Fruit fly (Drosophila melanogaster) whole organism, embryonic: Measurements from ENCODE around the gene CG5326.
A peak's percentile ranks its signal among the peaks of the same experiment; 100 is the strongest.

ENCODE experiments used
- Atf3 ChIP-seq: fragments of 200-800 bp; sonication (Bioruptor generic); optimal IDR thresholded peaks from 3 replicates; lab custom pipeline; 2016; ENCODE audit warnings: missing biosample characterization, missing genetic modification characterization
- CG10979 ChIP-seq: fragments of 200-800 bp; sonication (Bioruptor generic); optimal IDR thresholded peaks from 2 replicates; lab custom pipeline; 2018; ENCODE audit warnings: missing biosample characterization, mild to moderate bottlenecking, missing genetic modification characterization, moderate library complexity
- CG11085 ChIP-seq: fragments of 200-800 bp; sonication (Bioruptor generic); IDR thresholded peaks from 2 replicates; pipeline ENCODE4 v1.3.6; 2022; ENCODE audit warnings: missing biosample characterization, missing genetic modification characterization
- CG11695 ChIP-seq: fragments of 200-800 bp; sonication (Bioruptor generic); IDR thresholded peaks from 3 replicates; pipeline ENCODE4 v1.3.6; 2022; ENCODE audit warnings: missing biosample characterization, missing genetic modification characterization
- CG12155 ChIP-seq: fragments of 200-800 bp; sonication (Bioruptor generic); optimal IDR thresholded peaks from 3 replicates; lab custom pipeline; 2016; ENCODE audit warnings: missing biosample characterization, missing genetic modification characterization
- CG13296 ChIP-seq: fragments of 200-800 bp; sonication (Bioruptor generic); optimal IDR thresholded peaks from 3 replicates; lab custom pipeline; 2018; ENCODE audit warnings: missing biosample characterization, mild to moderate bottlenecking, missing genetic modification characterization
- CG16815 ChIP-seq: fragments of 200-800 bp; sonication (Bioruptor generic); optimal IDR thresholded peaks from 3 replicates; lab custom pipeline; 2017; ENCODE audit warnings: missing biosample characterization, mild to moderate bottlenecking, missing genetic modification characterization
- CG17328 ChIP-seq: fragments of 200-800 bp; sonication (Bioruptor generic); IDR thresholded peaks from 2 replicates; pipeline ENCODE4 v1.3.6; 2022; ENCODE audit warnings: missing biosample characterization, missing genetic modification characterization
- CG17802 ChIP-seq: fragments of 200-800 bp; sonication (Bioruptor generic); optimal IDR thresholded peaks from 2 replicates; lab custom pipeline; 2018; ENCODE audit warnings: missing biosample characterization, mild to moderate bottlenecking, missing genetic modification characterization, moderate library complexity
- CG2202 ChIP-seq: fragments of 200-800 bp; sonication (Bioruptor generic); optimal IDR thresholded peaks from 2 replicates; lab custom pipeline; 2018; ENCODE audit warnings: missing biosample characterization, mild to moderate bottlenecking, missing genetic modification characterization
- CG31441 ChIP-seq: fragments of 200-800 bp; sonication (Bioruptor generic); IDR thresholded peaks from 2 replicates; pipeline ENCODE4 v1.3.6; 2022; ENCODE audit warnings: missing biosample characterization, missing genetic modification characterization
- CG33557 ChIP-seq: fragments of 200-800 bp; sonication (Bioruptor generic); optimal IDR thresholded peaks from 2 replicates; lab custom pipeline; 2019; ENCODE audit warnings: missing biosample characterization, mild to moderate bottlenecking, missing genetic modification characterization, moderate library complexity
- CG6791 ChIP-seq: fragments of 200-800 bp; sonication (Bioruptor generic); IDR thresholded peaks from 3 replicates; pipeline ENCODE4 v1.3.6; 2022; ENCODE audit warnings: missing biosample characterization, missing genetic modification characterization; ENCODE audit not compliant: partially characterized antibody
- CG9215 ChIP-seq: fragments of 200-800 bp; sonication (Bioruptor generic); IDR thresholded peaks from 2 replicates; pipeline ENCODE4 v1.3.6; 2022; ENCODE audit warnings: missing biosample characterization, missing genetic modification characterization
- CG9797 ChIP-seq: fragments of 200-800 bp; sonication (Bioruptor generic); optimal IDR thresholded peaks from 3 replicates; lab custom pipeline; 2018; ENCODE audit warnings: missing biosample characterization, mild to moderate bottlenecking, missing genetic modification characterization
- Dbx ChIP-seq: fragments of 200-800 bp; sonication (Bioruptor generic); IDR thresholded peaks from 3 replicates; pipeline ENCODE4 v1.3.6; 2022; ENCODE audit warnings: missing biosample characterization, missing genetic modification characterization
- Dek ChIP-seq: fragments of 200-800 bp; sonication (Bioruptor generic); optimal IDR thresholded peaks from 3 replicates; lab custom pipeline; 2019; ENCODE audit warnings: missing biosample characterization, mild to moderate bottlenecking, missing genetic modification characterization, moderate library complexity
- Dll ChIP-seq: fragments of 200-800 bp; sonication (Bioruptor generic); IDR thresholded peaks from 4 replicates; pipeline ENCODE4 v1.3.6; 2022; ENCODE audit warnings: missing biosample characterization, missing genetic modification characterization; ENCODE audit not compliant: partially characterized antibody
- E2f1 ChIP-seq: fragments of 200-800 bp; sonication (Bioruptor generic); IDR thresholded peaks from 2 replicates; pipeline ENCODE4 v1.3.6; 2022; ENCODE audit warnings: missing biosample characterization, missing genetic modification characterization
- E2f2 ChIP-seq: fragments of 200-800 bp; sonication (Bioruptor generic); IDR thresholded peaks from 2 replicates; pipeline ENCODE4 v1.3.6; 2022; ENCODE audit warnings: missing biosample characterization, missing genetic modification characterization
- Eip74EF ChIP-seq, 2 experiments: fragments of 200-800 bp in 1 of 2; fragments of >200 bp in 1 of 2; sonication (Bioruptor generic) in 1 of 2; optimal IDR thresholded peaks; 2 replicates each; lab custom pipeline; 2017 to 2019; ENCODE audit warnings: missing biosample characterization in 2 of 2, missing genetic modification characterization in 2 of 2, mild to moderate bottlenecking in 1 of 2, moderate library complexity in 1 of 2
- H2.0 ChIP-seq: fragments of 200-800 bp; sonication (Bioruptor generic); IDR thresholded peaks from 2 replicates; pipeline ENCODE4 v1.3.6; 2022; ENCODE audit warnings: missing biosample characterization, missing genetic modification characterization
- HLH4C ChIP-seq: fragments of 200-800 bp; sonication (Bioruptor generic); IDR thresholded peaks from 3 replicates; pipeline ENCODE4 v1.3.6; 2022; ENCODE audit warnings: missing biosample characterization, missing genetic modification characterization; ENCODE audit not compliant: partially characterized antibody
- Lpt ChIP-seq: fragments of >200 bp; optimal IDR thresholded peaks from 2 replicates; lab custom pipeline; 2018; ENCODE audit warnings: missing biosample characterization, missing genetic modification characterization
- Max ChIP-seq: fragments of 200-800 bp; sonication (Bioruptor generic); optimal IDR thresholded peaks from 2 replicates; lab custom pipeline; 2016; ENCODE audit warnings: missing biosample characterization, mild to moderate bottlenecking, missing genetic modification characterization
- Meics ChIP-seq: fragments of 200-800 bp; sonication (Bioruptor generic); optimal IDR thresholded peaks from 2 replicates; lab custom pipeline; 2017; ENCODE audit warnings: missing biosample characterization, mild to moderate bottlenecking, missing genetic modification characterization
- Myb ChIP-seq: fragments of 200-800 bp; sonication (Bioruptor generic); optimal IDR thresholded peaks from 2 replicates; lab custom pipeline; 2016; ENCODE audit warnings: missing biosample characterization, missing genetic modification characterization
- NFAT ChIP-seq: fragments of 200-800 bp; sonication (Bioruptor generic); IDR thresholded peaks from 2 replicates; pipeline ENCODE4 v1.3.6; 2022; ENCODE audit warnings: missing biosample characterization, missing genetic modification characterization
- Taf1 ChIP-seq: fragments of 200-800 bp; sonication (Bioruptor generic); IDR thresholded peaks from 2 replicates; pipeline ENCODE4 v1.3.6; 2022; ENCODE audit warnings: missing biosample characterization, missing genetic modification characterization
- ash1 ChIP-seq: fragments of 200-800 bp; sonication (Bioruptor generic); optimal IDR thresholded peaks from 2 replicates; lab custom pipeline; 2018; ENCODE audit warnings: missing biosample characterization, mild to moderate bottlenecking, missing genetic modification characterization
- bsh ChIP-seq, 2 experiments: fragments of 200-800 bp; sonication (Bioruptor generic); optimal IDR thresholded peaks; 2 replicates each; lab custom pipeline; 2017 to 2018; ENCODE audit warnings: mild to moderate bottlenecking in 2 of 2, missing biosample characterization in 2 of 2, missing genetic modification characterization in 2 of 2, moderate library complexity in 1 of 2
- ewg ChIP-seq: fragments of 200-800 bp; sonication (Bioruptor generic); optimal IDR thresholded peaks from 3 replicates; lab custom pipeline; 2017; ENCODE audit warnings: mild to moderate bottlenecking, missing biosample characterization, missing genetic modification reagents, missing genetic modification characterization
- gce ChIP-seq: fragments of 200-800 bp; sonication (Bioruptor generic); IDR thresholded peaks from 3 replicates; pipeline ENCODE4 v1.3.6; 2022; ENCODE audit warnings: missing biosample characterization, missing genetic modification characterization
- hbn ChIP-seq: fragments of 200-800 bp; sonication (Bioruptor generic); IDR thresholded peaks from 2 replicates; pipeline ENCODE4 v1.3.6; 2022; ENCODE audit warnings: missing biosample characterization, missing genetic modification characterization; ENCODE audit not compliant: partially characterized antibody
- hkb ChIP-seq, 2 experiments: fragments of 200-800 bp in 1 of 2; fragments of >200 bp in 1 of 2; sonication (Bioruptor generic) in 1 of 2; IDR thresholded peaks in 1 of 2; optimal IDR thresholded peaks in 1 of 2; 2 replicates each; pipeline versions ENCODE4 v1.3.6 to Lab custom; 2017 to 2022; ENCODE audit warnings: missing biosample characterization in 1 of 2, missing genetic modification characterization in 1 of 2
- lmd ChIP-seq: fragments of 200-800 bp; sonication (Bioruptor generic); IDR thresholded peaks from 2 replicates; pipeline ENCODE4 v1.3.6; 2022; ENCODE audit warnings: missing biosample characterization, missing genetic modification characterization
- lola ChIP-seq, 3 experiments: fragments of >200 bp in 2 of 3; fragments of 200-800 bp in 1 of 3; sonication (Bioruptor generic) in 1 of 3; optimal IDR thresholded peaks; 2 replicates each; lab custom pipeline; 2017 to 2019; ENCODE audit warnings: missing biosample characterization in 3 of 3, missing genetic modification characterization in 3 of 3, mild to moderate bottlenecking in 1 of 3, moderate library complexity in 1 of 3
- maf-S ChIP-seq: fragments of 200-800 bp; sonication (Bioruptor generic); optimal IDR thresholded peaks from 2 replicates; lab custom pipeline; 2016; ENCODE audit warnings: missing biosample characterization, missing genetic modification characterization
- nau ChIP-seq: fragments of 200-800 bp; sonication (Bioruptor generic); optimal IDR thresholded peaks from 3 replicates; lab custom pipeline; 2017; ENCODE audit warnings: missing biosample characterization, mild to moderate bottlenecking, missing genetic modification characterization, missing genetic modification reagents
- pita ChIP-seq: fragments of 200-800 bp; sonication (Bioruptor generic); optimal IDR thresholded peaks from 2 replicates; lab custom pipeline; 2017; ENCODE audit warnings: missing biosample characterization, mild to moderate bottlenecking, missing genetic modification characterization
- psq ChIP-seq: fragments of 200-800 bp; sonication (Bioruptor generic); optimal IDR thresholded peaks from 2 replicates; lab custom pipeline; 2017; ENCODE audit warnings: missing biosample characterization, missing genetic modification characterization
- salm ChIP-seq: fragments of 200-800 bp; sonication (Bioruptor generic); optimal IDR thresholded peaks from 2 replicates; lab custom pipeline; 2018; ENCODE audit warnings: missing biosample characterization, mild to moderate bottlenecking, missing genetic modification characterization
- seq ChIP-seq: fragments of 200-800 bp; sonication (Bioruptor generic); IDR thresholded peaks from 2 replicates; pipeline ENCODE4 v1.3.6; 2022; ENCODE audit warnings: missing biosample characterization, missing genetic modification characterization
- sob ChIP-seq: fragments of 200-800 bp; sonication (Bioruptor generic); IDR thresholded peaks from 2 replicates; pipeline ENCODE4 v1.3.6; 2022; ENCODE audit warnings: missing biosample characterization, missing genetic modification characterization
- sug ChIP-seq: fragments of 200-800 bp; optimal IDR thresholded peaks from 2 replicates; lab custom pipeline; 2019; ENCODE audit warnings: missing biosample characterization, mild to moderate bottlenecking, missing genetic modification characterization, moderate library complexity
- vvl ChIP-seq: fragments of 200-800 bp; sonication (Bioruptor generic); IDR thresholded peaks from 2 replicates; pipeline ENCODE4 v1.3.6; 2022; ENCODE audit warnings: missing biosample characterization, missing genetic modification characterization
- yki ChIP-seq: fragments of >200 bp; optimal IDR thresholded peaks from 3 replicates; lab custom pipeline; 2018
- zfh1 ChIP-seq: fragments of 200-800 bp; sonication (Bioruptor generic); IDR thresholded peaks from 3 replicates; pipeline ENCODE4 v1.3.6; 2022; ENCODE audit warnings: missing biosample characterization, missing genetic modification characterization

CG5326 gene

DNA sequence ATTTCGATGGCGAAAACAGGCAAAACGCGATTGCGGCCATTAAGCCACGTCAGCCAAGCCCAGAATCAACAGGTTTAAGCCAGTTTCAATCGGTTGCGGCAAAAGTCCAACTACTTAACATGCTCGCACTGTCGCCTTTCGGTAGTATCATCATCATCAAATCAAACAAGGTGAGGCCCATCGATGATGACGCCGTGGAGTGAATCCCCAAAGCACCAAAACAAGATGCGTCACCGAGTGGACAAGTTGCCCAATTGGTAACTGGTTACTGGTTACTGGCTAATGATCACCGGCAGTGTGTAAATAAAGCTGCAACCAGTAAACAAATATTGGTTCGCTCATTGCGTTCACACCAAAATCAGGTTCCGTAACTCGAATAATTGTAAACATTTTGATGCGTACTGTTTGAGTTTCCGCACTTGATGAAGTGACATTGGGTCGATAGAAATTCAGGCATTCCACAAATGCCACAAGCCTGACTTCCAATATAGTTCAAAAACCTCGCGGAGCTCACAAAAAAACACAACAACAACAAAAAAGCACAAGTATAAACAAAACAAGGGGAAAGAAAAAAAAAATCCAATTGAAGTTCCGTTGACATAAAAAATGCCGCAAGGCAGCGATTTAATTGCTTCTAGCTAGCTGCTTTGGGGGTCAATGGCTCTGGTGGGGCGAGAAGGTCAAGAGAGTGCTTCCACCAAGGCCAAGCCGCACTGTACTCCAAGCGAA is 15.2 kb downstream of the CG5326 start:
- no peak for TF ChIP-seq CG16815 (GFP tag; lab: Kevin White, UChicago)
- TF ChIP-seq Dek (tag; lab: Kevin White, UChicago) = no peak
- no peak; the same call in 1 of the 2 replicates for TF ChIP-seq sob (GFP tag; lab: Robert Waterston, UW)
- peak; percentile 52 for TF ChIP-seq CG33557 (GFP tag; lab: Kevin White, UChicago)
- TF ChIP-seq vvl = no peak; the same call in 1 of the 2 replicates
- no peak for TF ChIP-seq pita (GFP tag; lab: Kevin White, UChicago)
- no peak for TF ChIP-seq hkb (optimal IDR thresholded peaks at IDR 0.05; lab: Kevin White, UChicago)
- peak; percentile 81 for TF ChIP-seq hkb (GFP tag; IDR thresholded peaks at IDR 0.05; lab: Robert Waterston, UW)
- TF ChIP-seq Max (GFP tag; lab: Kevin White, UChicago) = peak; percentile 21
- TF ChIP-seq CG2202 (tag; lab: Kevin White, UChicago) = peak; percentile 74
- peak; percentile 56 for TF ChIP-seq CG31441
- no peak for TF ChIP-seq HLH4C
- no peak for TF ChIP-seq NFAT (GFP tag; lab: Robert Waterston, UW)
- TF ChIP-seq CG12155 = no peak
- peak; percentile 4 for TF ChIP-seq psq
- TF ChIP-seq CG13296 (GFP tag; lab: Kevin White, UChicago) = peak; percentile 78
- TF ChIP-seq yki (lab: Kevin White, UChicago) = no peak
- no peak for TF ChIP-seq Myb (GFP tag; lab: Kevin White, UChicago)
- TF ChIP-seq CG11085 (GFP tag; lab: Robert Waterston, UW) = no peak
- peak; percentile 84 for TF ChIP-seq nau
- TF ChIP-seq CG17802 (tag; lab: Kevin White, UChicago) = no peak
- peak; percentile 56 for TF ChIP-seq Atf3
- peak; percentile 64 for TF ChIP-seq salm (tag; lab: Kevin White, UChicago)
- TF ChIP-seq lola (GFP tag; optimal IDR thresholded peaks at IDR 0.05; lab: Kevin White, UChicago) = peak in 1 of 3 experiments; percentile 8
- TF ChIP-seq Dbx (GFP tag; lab: Robert Waterston, UW) = peak; percentile 30; the same call in 1 of the 3 replicates
- TF ChIP-seq CG17328 (GFP tag; lab: Robert Waterston, UW) = 0 out of 2 replicates have a peak, but pooled peaks have one; percentile 14
- TF ChIP-seq seq (GFP tag; lab: Robert Waterston, UW) = peak; percentile 82
- peak; percentile 58; the same call in 1 of the 3 replicates for TF ChIP-seq CG11695 (GFP tag; lab: Robert Waterston, UW)
- no peak for TF ChIP-seq Lpt (GFP tag; lab: Kevin White, UChicago)
- 0 out of 2 replicates have a peak, but pooled peaks have one; percentile 17 for TF ChIP-seq H2.0 (GFP tag; lab: Robert Waterston, UW)
- TF ChIP-seq Taf1 (GFP tag; lab: Robert Waterston, UW) = no peak
- no peak for TF ChIP-seq CG6791 (GFP tag; lab: Robert Waterston, UW)
- TF ChIP-seq bsh (GFP tag; optimal IDR thresholded peaks at IDR 0.05; lab: Kevin White, UChicago) = peak in 1 of 2 experiments; percentile 70
- TF ChIP-seq CG9797 (GFP tag; lab: Kevin White, UChicago) = no peak
- TF ChIP-seq gce = peak; percentile 83; the same call in 2 of the 3 replicates
- TF ChIP-seq Meics (GFP tag; lab: Kevin White, UChicago) = peak; percentile 5
- no peak for TF ChIP-seq maf-S (GFP tag; lab: Kevin White, UChicago)
- TF ChIP-seq ewg (GFP tag; lab: Kevin White, UChicago) = peak; percentile 48
- no peak for TF ChIP-seq hbn (GFP tag; lab: Robert Waterston, UW)
- no peak for TF ChIP-seq CG9215 (GFP tag; lab: Robert Waterston, UW)
- TF ChIP-seq Dll (GFP tag; lab: Robert Waterston, UW) = no peak
- peak; percentile 65 for TF ChIP-seq sug (tag; lab: Kevin White, UChicago)
- TF ChIP-seq lmd (GFP tag; lab: Robert Waterston, UW) = 0 out of 2 replicates have a peak, but pooled peaks have one; percentile 5
- no peak for TF ChIP-seq ash1 (GFP tag; lab: Kevin White, UChicago)
- peak in 1 of 2 experiments; percentile 93 for TF ChIP-seq Eip74EF (GFP tag; optimal IDR thresholded peaks at IDR 0.05; lab: Kevin White, UChicago)
- no peak; the same call in 1 of the 2 replicates for TF ChIP-seq E2f1
- TF ChIP-seq CG10979 (tag; lab: Kevin White, UChicago) = peak; percentile 20
- peak; percentile 41; the same call in 2 of the 3 replicates for TF ChIP-seq zfh1 (GFP tag; lab: Robert Waterston, UW)
- TF ChIP-seq E2f2 (GFP tag; lab: Robert Waterston, UW) = peak; percentile 40; the same call in 1 of the 2 replicates
